Fruit fly (Drosophila melanogaster) whole organism, embryonic: Measurements from ENCODE around the gene CG33784.

ENCODE experiments used
- Bteb2 ChIP-seq: fragments of 200-800 bp; sonication (Bioruptor generic); optimal IDR thresholded peaks from 2 replicates; lab custom pipeline; 2016; ENCODE audit warnings: missing biosample characterization, missing genetic modification characterization
- CG10959 ChIP-seq: fragments of 200-800 bp; sonication (Bioruptor generic); IDR thresholded peaks from 2 replicates; pipeline ENCODE4 v1.3.6; 2022; ENCODE audit warnings: missing biosample characterization, missing genetic modification characterization
- CG12219 ChIP-seq: fragments of 200-800 bp; sonication (Bioruptor generic); optimal IDR thresholded peaks from 3 replicates; lab custom pipeline; 2018; ENCODE audit warnings: missing biosample characterization, mild to moderate bottlenecking, missing genetic modification characterization
- CG14667 ChIP-seq: fragments of 200-800 bp; sonication (Bioruptor generic); IDR thresholded peaks from 2 replicates; pipeline ENCODE4 v1.3.6; 2022; ENCODE audit warnings: missing biosample characterization, missing genetic modification characterization
- CG16813 ChIP-seq: fragments of 200-800 bp; sonication (Bioruptor generic); IDR thresholded peaks from 3 replicates; pipeline ENCODE4 v1.3.6; 2022; ENCODE audit warnings: missing biosample characterization, missing genetic modification characterization; ENCODE audit not compliant: partially characterized antibody
- CG18011 ChIP-seq: fragments of 200-800 bp; sonication (Bioruptor generic); optimal IDR thresholded peaks from 2 replicates; lab custom pipeline; 2017; ENCODE audit warnings: missing biosample characterization, missing genetic modification characterization, mild to moderate bottlenecking, moderate library complexity, missing genotype
- CG18476 ChIP-seq: fragments of 200-800 bp; sonication (Bioruptor generic); optimal IDR thresholded peaks from 2 replicates; lab custom pipeline; 2016; ENCODE audit warnings: missing biosample characterization, mild to moderate bottlenecking, missing genetic modification characterization
- CG34376 ChIP-seq: fragments of 200-800 bp; sonication (Bioruptor generic); optimal IDR thresholded peaks from 2 replicates; lab custom pipeline; 2018; ENCODE audit warnings: missing biosample characterization, mild to moderate bottlenecking, missing genetic modification characterization
- CG4360 ChIP-seq: fragments of 200-800 bp; sonication (Bioruptor generic); IDR thresholded peaks from 2 replicates; pipeline ENCODE4 v1.3.6; 2022; ENCODE audit warnings: missing biosample characterization, missing genetic modification characterization
- CG8281 ChIP-seq: fragments of 200-800 bp; sonication (Bioruptor generic); optimal IDR thresholded peaks from 2 replicates; lab custom pipeline; 2018; ENCODE audit warnings: missing biosample characterization, mild to moderate bottlenecking, missing genetic modification characterization, moderate library complexity
- CG8478 ChIP-seq: fragments of >200 bp; optimal IDR thresholded peaks from 2 replicates; lab custom pipeline; 2018
- CG9727 ChIP-seq: fragments of 200-800 bp; sonication (Bioruptor generic); optimal IDR thresholded peaks from 3 replicates; lab custom pipeline; 2017; ENCODE audit warnings: missing biosample characterization, mild to moderate bottlenecking, missing genetic modification characterization
- CG9797 ChIP-seq: fragments of 200-800 bp; sonication (Bioruptor generic); optimal IDR thresholded peaks from 3 replicates; lab custom pipeline; 2018; ENCODE audit warnings: missing biosample characterization, mild to moderate bottlenecking, missing genetic modification characterization
- CkIIα-i1 ChIP-seq: fragments of 200-800 bp; sonication (Bioruptor generic); IDR thresholded peaks from 2 replicates; pipeline ENCODE4 v1.3.6; 2022; ENCODE audit warnings: missing biosample characterization, missing genetic modification characterization
- Deaf1 ChIP-seq: fragments of 200-800 bp; optimal IDR thresholded peaks from 3 replicates; lab custom pipeline; 2019; ENCODE audit warnings: missing biosample characterization, mild to moderate bottlenecking, missing genetic modification characterization, moderate library complexity
- E2f2 ChIP-seq: fragments of 200-800 bp; sonication (Bioruptor generic); IDR thresholded peaks from 2 replicates; pipeline ENCODE4 v1.3.6; 2022; ENCODE audit warnings: missing biosample characterization, missing genetic modification characterization
- Fer2 ChIP-seq: fragments of 200-800 bp; sonication (Bioruptor generic); optimal IDR thresholded peaks from 2 replicates; lab custom pipeline; 2018; ENCODE audit warnings: missing biosample characterization, mild to moderate bottlenecking, missing genetic modification characterization, moderate library complexity
- GATAe ChIP-seq: fragments of 200-800 bp; sonication (Bioruptor generic); conservative IDR thresholded peaks from 2 replicates; pipeline ENCODE4 v1.3.6; 2022; ENCODE audit warnings: missing biosample characterization, missing genetic modification characterization
- Lpt ChIP-seq: fragments of >200 bp; optimal IDR thresholded peaks from 2 replicates; lab custom pipeline; 2018; ENCODE audit warnings: missing biosample characterization, missing genetic modification characterization
- Sry-δ ChIP-seq: fragments of 200-800 bp; sonication (Bioruptor generic); optimal IDR thresholded peaks from 2 replicates; lab custom pipeline; 2016; ENCODE audit warnings: missing biosample characterization, missing genetic modification characterization
- ato ChIP-seq: fragments of 200-800 bp; sonication (Bioruptor generic); IDR thresholded peaks from 2 replicates; pipeline ENCODE4 v1.3.6; 2022; ENCODE audit warnings: missing biosample characterization, missing genetic modification characterization; ENCODE audit not compliant: partially characterized antibody
- az2 ChIP-seq: fragments of 200-800 bp; sonication (Bioruptor generic); optimal IDR thresholded peaks from 3 replicates; lab custom pipeline; 2016; ENCODE audit warnings: missing biosample characterization, missing genetic modification characterization
- bowl ChIP-seq: fragments of 200-800 bp; sonication (Bioruptor generic); IDR thresholded peaks from 2 replicates; pipeline ENCODE4 v1.3.6; 2022; ENCODE audit warnings: missing biosample characterization, missing genetic modification characterization
- exex ChIP-seq: fragments of 200-800 bp; sonication (Bioruptor generic); optimal IDR thresholded peaks from 4 replicates; lab custom pipeline; 2018; ENCODE audit warnings: missing biosample characterization, mild to moderate bottlenecking, missing genetic modification characterization, moderate library complexity
- gce ChIP-seq: fragments of 200-800 bp; sonication (Bioruptor generic); IDR thresholded peaks from 3 replicates; pipeline ENCODE4 v1.3.6; 2022; ENCODE audit warnings: missing biosample characterization, missing genetic modification characterization
- gem ChIP-seq: fragments of 200-800 bp; sonication (Bioruptor generic); optimal IDR thresholded peaks from 2 replicates; lab custom pipeline; 2019; ENCODE audit warnings: missing biosample characterization, mild to moderate bottlenecking, missing genetic modification characterization, moderate library complexity
- grn ChIP-seq: fragments of 200-800 bp; sonication (Bioruptor generic); optimal IDR thresholded peaks from 3 replicates; lab custom pipeline; 2017; ENCODE audit warnings: missing biosample characterization, missing genetic modification characterization
- gro ChIP-seq: fragments of 200-800 bp; sonication (Bioruptor generic); optimal IDR thresholded peaks from 2 replicates; lab custom pipeline; 2016; ENCODE audit warnings: missing biosample characterization, missing genetic modification characterization
- hkb ChIP-seq, 2 experiments: fragments of 200-800 bp in 1 of 2; fragments of >200 bp in 1 of 2; sonication (Bioruptor generic) in 1 of 2; IDR thresholded peaks in 1 of 2; optimal IDR thresholded peaks in 1 of 2; 2 replicates each; pipeline versions ENCODE4 v1.3.6 to Lab custom; 2017 to 2022; ENCODE audit warnings: missing biosample characterization in 1 of 2, missing genetic modification characterization in 1 of 2
- luna ChIP-seq: fragments of 200-800 bp; sonication (Bioruptor generic); optimal IDR thresholded peaks from 2 replicates; lab custom pipeline; 2016; ENCODE audit warnings: missing biosample characterization, missing genetic modification characterization
- mld ChIP-seq: fragments of 200-800 bp; sonication (Bioruptor generic); IDR thresholded peaks from 3 replicates; pipeline ENCODE4 v1.3.6; 2022; ENCODE audit warnings: missing biosample characterization, missing genetic modification characterization; ENCODE audit not compliant: partially characterized antibody
- pan ChIP-seq, 4 experiments: fragments of >200 bp in 3 of 4; fragments of 200-800 bp in 1 of 4; sonication (Bioruptor generic) in 1 of 4; optimal IDR thresholded peaks in 3 of 4; IDR thresholded peaks in 1 of 4; 2 replicates each; pipeline versions ENCODE4 v1.3.6 to Lab custom; 2017 to 2022; ENCODE audit warnings: missing biosample characterization in 2 of 4, missing genetic modification characterization in 2 of 4, mixed read lengths in 1 of 4
- pros ChIP-seq: fragments of 200-800 bp; sonication (Bioruptor generic); optimal IDR thresholded peaks from 3 replicates; lab custom pipeline; 2019; ENCODE audit warnings: missing biosample characterization, mild to moderate bottlenecking, missing genetic modification characterization, moderate library complexity
- sd ChIP-seq: fragments of 200-800 bp; sonication (Bioruptor generic); optimal IDR thresholded peaks from 3 replicates; lab custom pipeline; 2018; ENCODE audit warnings: missing biosample characterization, mild to moderate bottlenecking, missing genetic modification characterization, moderate library complexity
- sr ChIP-seq: fragments of 200-800 bp; sonication (Bioruptor generic); IDR thresholded peaks from 3 replicates; pipeline ENCODE4 v1.3.6; 2022; ENCODE audit warnings: missing biosample characterization, missing genetic modification characterization
- tin ChIP-seq: fragments of 200-800 bp; sonication (Bioruptor generic); optimal IDR thresholded peaks from 3 replicates; lab custom pipeline; 2016; ENCODE audit warnings: missing biosample characterization, missing genetic modification characterization
- tio ChIP-seq: fragments of 200-800 bp; sonication (Bioruptor generic); optimal IDR thresholded peaks from 2 replicates; lab custom pipeline; 2017; ENCODE audit warnings: missing biosample characterization, missing genetic modification characterization, inconsistent platforms
- ttk ChIP-seq: fragments of 200-800 bp; sonication (Bioruptor generic); IDR thresholded peaks from 2 replicates; pipeline ENCODE4 v2.1.2; 2022; ENCODE audit warnings: missing biosample characterization, missing genetic modification characterization

CG33784 gene

DNA sequence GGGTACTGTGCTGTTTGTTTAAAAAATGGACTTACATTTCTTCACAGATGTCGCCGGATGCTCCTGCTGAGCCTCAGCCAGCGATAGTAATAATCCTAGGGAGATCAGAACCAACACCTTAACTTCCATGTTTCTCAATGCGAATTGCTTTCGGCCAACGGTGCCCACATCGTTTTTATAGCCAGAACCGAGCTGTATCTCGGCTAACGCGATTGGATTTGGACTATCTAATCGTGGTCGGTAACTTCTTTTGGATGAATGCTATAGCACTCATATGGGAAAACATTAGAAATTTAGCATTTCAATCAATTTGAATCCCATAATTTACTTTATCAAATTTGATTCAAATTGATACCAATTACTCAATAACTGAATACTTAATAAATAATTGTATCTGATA is 11.8 kb upstream of the CG33784 start, which contains the start of gene Npc2d:
Npc2d (minus strand) TSS at position 133 of the 400 bp plus-strand sequence.
- TF ChIP-seq GATAe (GFP tag; lab: Robert Waterston, UW) (peak; percentile 44; the same call in 1 of the 2 replicates), exex (tag; lab: Kevin White, UChicago) (peak; percentile 24), CG18011 (GFP tag; lab: Kevin White, UChicago) (peak; percentile 81), Deaf1 (peak; percentile 57), CG16813 (GFP tag; lab: Robert Waterston, UW) (no peak), ttk (no peak)

- TF ChIP-seq CG14667 (no peak), hkb (optimal IDR thresholded peaks at IDR 0.05; lab: Kevin White, UChicago) (peak; percentile 65), hkb (GFP tag; IDR thresholded peaks at IDR 0.05; lab: Robert Waterston, UW) (no peak), E2f2 (GFP tag; lab: Robert Waterston, UW) (no peak), pros (GFP tag; lab: Kevin White, UChicago) (peak; percentile 56), CG18476 (GFP tag; lab: Kevin White, UChicago) (peak; percentile 86), CG10959 (GFP tag; lab: Robert Waterston, UW) (0 out of 2 replicates have a peak, but pooled peaks have one; percentile 8)
Observed at dm6 chr3R:10056647-10057046, 11.1 kb upstream of the CG33784 start.

DNA sequence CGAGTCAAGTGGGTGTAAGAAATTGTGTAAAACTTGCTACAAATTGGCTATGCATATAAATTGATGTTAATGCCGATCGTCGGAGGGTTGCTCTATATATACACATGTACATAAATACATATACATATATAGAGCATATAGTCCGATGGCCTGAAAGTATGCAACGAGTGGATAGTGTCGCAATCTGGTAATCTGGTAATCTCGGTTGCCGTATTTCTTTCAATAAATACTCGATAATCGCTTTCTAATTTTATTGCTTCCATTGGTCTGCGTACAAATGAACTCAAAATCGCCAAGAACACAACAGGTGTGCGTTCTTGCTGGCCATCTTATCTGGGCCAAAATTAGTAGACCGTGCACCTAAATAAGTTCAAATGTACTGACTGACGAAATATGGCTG is 8.3 kb upstream of the CG33784 start:
- TF ChIP-seq CG34376 (peak; percentile 75), CG8281 (tag; lab: Kevin White, UChicago) (peak; percentile 47), CG9797 (GFP tag; lab: Kevin White, UChicago) (no peak), exex (tag; lab: Kevin White, UChicago) (peak; percentile 96), mld (GFP tag; lab: Robert Waterston, UW) (no peak), CG8478 (no peak), grn (GFP tag; lab: Kevin White, UChicago) (peak; percentile 68), CkIIα-i1 (GFP tag; lab: Robert Waterston, UW) (no peak), Bteb2 (GFP tag; lab: Kevin White, UChicago) (no peak)

- TF ChIP-seq tio (GFP tag; lab: Kevin White, UChicago) (no peak), CG9727 (no peak), Sry-δ (no peak), pan (optimal IDR thresholded peaks at IDR 0.05; lab: Kevin White, UChicago) (no peak), pan (GFP tag; optimal IDR thresholded peaks at IDR 0.05 in 1 of 2, IDR thresholded peaks at IDR 0.05 in 1 of 2) (no peak), luna (no peak), az2 (GFP tag; lab: Kevin White, UChicago) (no peak), CG12219 (no peak), ato (GFP tag; lab: Robert Waterston, UW) (no peak), bowl (GFP tag; lab: Robert Waterston, UW) (no peak), Fer2 (tag; lab: Kevin White, UChicago) (no peak), gce (GFP tag; lab: Robert Waterston, UW) (no peak), gem (tag; lab: Kevin White, UChicago) (no peak), exex (tag; lab: Kevin White, UChicago) (no peak), sr (GFP tag; lab: Robert Waterston, UW) (no peak), gro (GFP tag; lab: Kevin White, UChicago) (no peak), tin (GFP tag; lab: Kevin White, UChicago) (no peak), Lpt (no peak), CG4360 (no peak), sd (tag; lab: Kevin White, UChicago) (no peak)
Observed at dm6 chr3R:10059952-10060351, 7.8 kb upstream of the CG33784 start, which contains the start of gene Npc2c. Npc2c (plus strand) TSS chr3R:10060252.
